Fruit fly (Drosophila melanogaster) whole organism, embryonic: Measurements from ENCODE around the gene CG1233.
A peak's percentile ranks its signal among the peaks of the same experiment; 100 is the strongest.

ENCODE experiments used
- Adf1 ChIP-seq: fragments of 200-800 bp; sonication (Bioruptor generic); IDR thresholded peaks from 2 replicates; pipeline ENCODE4 v1.3.6; 2022; ENCODE audit warnings: missing biosample characterization, missing genetic modification characterization
- BtbVII ChIP-seq: fragments of 200-800 bp; sonication (Bioruptor generic); optimal IDR thresholded peaks from 3 replicates; lab custom pipeline; 2017; ENCODE audit warnings: missing biosample characterization, mild to moderate bottlenecking, missing genetic modification characterization
- CG10267 ChIP-seq: fragments of 200-800 bp; sonication (Bioruptor generic); optimal IDR thresholded peaks from 2 replicates; lab custom pipeline; 2018; ENCODE audit warnings: missing biosample characterization, mild to moderate bottlenecking, missing genetic modification characterization, moderate library complexity
- CG11085 ChIP-seq: fragments of 200-800 bp; sonication (Bioruptor generic); IDR thresholded peaks from 2 replicates; pipeline ENCODE4 v1.3.6; 2022; ENCODE audit warnings: missing biosample characterization, missing genetic modification characterization
- CG11504 ChIP-seq: fragments of 200-800 bp; sonication (Bioruptor generic); optimal IDR thresholded peaks from 3 replicates; lab custom pipeline; 2019; ENCODE audit warnings: missing biosample characterization, mild to moderate bottlenecking, missing genetic modification characterization, moderate library complexity
- CG13775 ChIP-seq: fragments of 200-800 bp; sonication (Bioruptor generic); optimal IDR thresholded peaks from 3 replicates; lab custom pipeline; 2017; ENCODE audit warnings: missing biosample characterization, mild to moderate bottlenecking, missing genetic modification characterization
- CG14965 ChIP-seq: fragments of 200-800 bp; sonication (Bioruptor generic); optimal IDR thresholded peaks from 2 replicates; lab custom pipeline; 2016; ENCODE audit warnings: missing biosample characterization, missing genetic modification characterization, borderline replicate concordance
- CG15073 ChIP-seq: fragments of 200-800 bp; sonication (Bioruptor generic); optimal IDR thresholded peaks from 2 replicates; lab custom pipeline; 2016; ENCODE audit warnings: missing biosample characterization, missing genetic modification characterization
- CG17328 ChIP-seq: fragments of 200-800 bp; sonication (Bioruptor generic); IDR thresholded peaks from 2 replicates; pipeline ENCODE4 v1.3.6; 2022; ENCODE audit warnings: missing biosample characterization, missing genetic modification characterization
- CG18011 ChIP-seq: fragments of 200-800 bp; sonication (Bioruptor generic); optimal IDR thresholded peaks from 2 replicates; lab custom pipeline; 2017; ENCODE audit warnings: missing biosample characterization, missing genetic modification characterization, mild to moderate bottlenecking, moderate library complexity, missing genotype
- CG2120 ChIP-seq: fragments of 200-800 bp; sonication (Bioruptor generic); optimal IDR thresholded peaks from 3 replicates; lab custom pipeline; 2016; ENCODE audit warnings: missing biosample characterization, missing genetic modification characterization
- CG2199 ChIP-seq: fragments of 200-800 bp; sonication (Bioruptor generic); IDR thresholded peaks from 3 replicates; pipeline ENCODE4 v1.3.6; 2022; ENCODE audit warnings: missing biosample characterization, missing genetic modification characterization
- CG2875 ChIP-seq: fragments of 200-800 bp; sonication (Bioruptor generic); optimal IDR thresholded peaks from 2 replicates; lab custom pipeline; 2017; ENCODE audit warnings: missing biosample characterization, mild to moderate bottlenecking, missing genetic modification characterization, missing genetic modification reagents
- CG4282 ChIP-seq: fragments of 200-800 bp; sonication (Bioruptor generic); optimal IDR thresholded peaks from 2 replicates; lab custom pipeline; 2016; ENCODE audit warnings: missing biosample characterization, missing genetic modification characterization
- CG6683 ChIP-seq: fragments of 200-800 bp; sonication (Bioruptor generic); optimal IDR thresholded peaks from 2 replicates; lab custom pipeline; 2017; ENCODE audit warnings: missing biosample characterization, mild to moderate bottlenecking, missing genetic modification characterization, missing genetic modification reagents
- CG6689 ChIP-seq: fragments of 200-800 bp; sonication (Bioruptor generic); IDR thresholded peaks from 2 replicates; pipeline ENCODE4 v1.3.6; 2022; ENCODE audit warnings: missing biosample characterization, missing genetic modification characterization
- CG7556 ChIP-seq: fragments of 200-800 bp; sonication (Bioruptor generic); optimal IDR thresholded peaks from 2 replicates; lab custom pipeline; 2017; ENCODE audit warnings: missing biosample characterization, mild to moderate bottlenecking, missing genetic modification characterization
- CG7928 ChIP-seq: fragments of 200-800 bp; sonication (Bioruptor generic); optimal IDR thresholded peaks from 2 replicates; lab custom pipeline; 2017; ENCODE audit warnings: missing biosample characterization, mild to moderate bottlenecking, missing genetic modification characterization
- CG8478 ChIP-seq: fragments of >200 bp; optimal IDR thresholded peaks from 2 replicates; lab custom pipeline; 2018
- CG8944 ChIP-seq: fragments of 200-800 bp; sonication (Bioruptor generic); optimal IDR thresholded peaks from 3 replicates; lab custom pipeline; 2016; ENCODE audit warnings: missing biosample characterization, missing genetic modification characterization
- E2f1 ChIP-seq: fragments of 200-800 bp; sonication (Bioruptor generic); IDR thresholded peaks from 2 replicates; pipeline ENCODE4 v1.3.6; 2022; ENCODE audit warnings: missing biosample characterization, missing genetic modification characterization
- ERR ChIP-seq: fragments of 200-800 bp; sonication (Bioruptor generic); optimal IDR thresholded peaks from 2 replicates; lab custom pipeline; 2016; ENCODE audit warnings: missing biosample characterization, missing genetic modification characterization
- Ets97D ChIP-seq: fragments of 200-800 bp; sonication (Bioruptor generic); optimal IDR thresholded peaks from 3 replicates; lab custom pipeline; 2016; ENCODE audit warnings: missing biosample characterization, missing genetic modification characterization
- Fer3 ChIP-seq: fragments of 200-800 bp; sonication (Bioruptor generic); optimal IDR thresholded peaks from 2 replicates; lab custom pipeline; 2018; ENCODE audit warnings: missing biosample characterization, mild to moderate bottlenecking, missing genetic modification characterization, moderate library complexity
- GATAe ChIP-seq: fragments of 200-800 bp; sonication (Bioruptor generic); conservative IDR thresholded peaks from 2 replicates; pipeline ENCODE4 v1.3.6; 2022; ENCODE audit warnings: missing biosample characterization, missing genetic modification characterization
- Hmx ChIP-seq: fragments of 200-800 bp; sonication (Bioruptor generic); optimal IDR thresholded peaks from 2 replicates; lab custom pipeline; 2016; ENCODE audit warnings: missing biosample characterization, missing genetic modification characterization
- Hr51 ChIP-seq, 2 experiments: fragments of 200-800 bp; sonication (Bioruptor generic); optimal IDR thresholded peaks; 2 replicates in 1 of 2; 3 replicates in 1 of 2; lab custom pipeline; 2016 to 2018; ENCODE audit warnings: missing biosample characterization in 2 of 2, missing genetic modification characterization in 2 of 2, mild to moderate bottlenecking in 1 of 2, moderate library complexity in 1 of 2
- Jarid2 ChIP-seq: fragments of 200-800 bp; sonication (Bioruptor generic); optimal IDR thresholded peaks from 3 replicates; lab custom pipeline; 2017; ENCODE audit warnings: mild to moderate bottlenecking, missing biosample characterization, missing genetic modification reagents, missing genetic modification characterization
- Pdp1 ChIP-seq, 2 experiments: fragments of 200-800 bp; sonication (Bioruptor generic); optimal IDR thresholded peaks; 3 replicates each; lab custom pipeline; 2016; ENCODE audit warnings: missing biosample characterization in 2 of 2, missing genetic modification characterization in 2 of 2, mild to moderate bottlenecking in 1 of 2, moderate library complexity in 1 of 2
- Ravus ChIP-seq: fragments of 200-800 bp; sonication (Bioruptor generic); IDR thresholded peaks from 2 replicates; pipeline ENCODE4 v1.3.6; 2022; ENCODE audit warnings: missing biosample characterization, missing genetic modification characterization
- al ChIP-seq: fragments of 200-800 bp; sonication (Bioruptor generic); IDR thresholded peaks from 2 replicates; pipeline ENCODE4 v1.3.6; 2022; ENCODE audit warnings: missing biosample characterization, missing genetic modification characterization
- ase ChIP-seq: fragments of 200-800 bp; sonication (Bioruptor generic); IDR thresholded peaks from 3 replicates; pipeline ENCODE4 v1.3.6; 2022; ENCODE audit warnings: missing biosample characterization, missing genetic modification characterization
- chinmo ChIP-seq: fragments of 200-800 bp; sonication (Bioruptor generic); IDR thresholded peaks from 4 replicates; pipeline ENCODE4 v1.3.6; 2022; ENCODE audit warnings: missing biosample characterization, missing genetic modification characterization; ENCODE audit not compliant: partially characterized antibody
- dmrt99B ChIP-seq: fragments of 200-800 bp; sonication (Bioruptor generic); optimal IDR thresholded peaks from 2 replicates; lab custom pipeline; 2018; ENCODE audit warnings: missing biosample characterization, mild to moderate bottlenecking, missing genetic modification characterization, moderate library complexity
- eve ChIP-seq, 2 experiments: fragments of >200 bp; optimal IDR thresholded peaks; 2 replicates each; lab custom pipeline; 2017; ENCODE audit warnings: missing biosample characterization in 2 of 2, missing genetic modification characterization in 2 of 2
- fd3F ChIP-seq: fragments of 200-800 bp; sonication (Bioruptor generic); optimal IDR thresholded peaks from 2 replicates; lab custom pipeline; 2018; ENCODE audit warnings: missing biosample characterization, mild to moderate bottlenecking, missing genetic modification characterization, moderate library complexity
- gcm2 ChIP-seq: fragments of 200-800 bp; sonication (Bioruptor generic); optimal IDR thresholded peaks from 2 replicates; lab custom pipeline; 2016; ENCODE audit warnings: missing biosample characterization, missing genetic modification characterization
- h ChIP-seq: fragments of >200 bp; optimal IDR thresholded peaks from 2 replicates; lab custom pipeline; 2017
- ham ChIP-seq: fragments of 200-800 bp; sonication (Bioruptor generic); IDR thresholded peaks from 2 replicates; pipeline ENCODE4 v1.3.6; 2022; ENCODE audit warnings: missing biosample characterization, missing genetic modification characterization
- knrl ChIP-seq: fragments of 200-800 bp; sonication (Bioruptor generic); IDR thresholded peaks from 3 replicates; pipeline ENCODE4 v1.3.6; 2022; ENCODE audit warnings: missing biosample characterization, missing genetic modification characterization; ENCODE audit not compliant: partially characterized antibody
- lov ChIP-seq, 2 experiments: fragments of 200-800 bp in 1 of 2; fragments of >200 bp in 1 of 2; sonication (Bioruptor generic) in 1 of 2; IDR thresholded peaks in 1 of 2; optimal IDR thresholded peaks in 1 of 2; 2 replicates in 1 of 2; 3 replicates in 1 of 2; pipeline versions ENCODE4 v1.3.6 to Lab custom; 2017 to 2022; ENCODE audit warnings: missing biosample characterization in 1 of 2, missing genetic modification characterization in 1 of 2
- luna ChIP-seq: fragments of 200-800 bp; sonication (Bioruptor generic); optimal IDR thresholded peaks from 2 replicates; lab custom pipeline; 2016; ENCODE audit warnings: missing biosample characterization, missing genetic modification characterization
- org-1 ChIP-seq: fragments of 200-800 bp; sonication (Bioruptor generic); optimal IDR thresholded peaks from 2 replicates; lab custom pipeline; 2017; ENCODE audit warnings: missing biosample characterization, missing genetic modification characterization
- repo ChIP-seq: fragments of 200-800 bp; sonication (Bioruptor generic); optimal IDR thresholded peaks from 2 replicates; lab custom pipeline; 2016; ENCODE audit warnings: missing biosample characterization, missing genetic modification characterization
- schlank ChIP-seq: fragments of 200-800 bp; sonication (Bioruptor generic); optimal IDR thresholded peaks from 2 replicates; lab custom pipeline; 2018; ENCODE audit warnings: missing biosample characterization, mild to moderate bottlenecking, missing genetic modification characterization
- sisA ChIP-seq: fragments of 200-800 bp; sonication (Bioruptor generic); IDR thresholded peaks from 2 replicates; pipeline ENCODE4 v1.3.6; 2022; ENCODE audit warnings: missing biosample characterization, missing genetic modification characterization
- sna ChIP-seq: fragments of 200-800 bp; sonication (Bioruptor generic); IDR thresholded peaks from 2 replicates; pipeline ENCODE4 v1.3.6; 2022; ENCODE audit warnings: missing biosample characterization, missing genetic modification characterization; ENCODE audit not compliant: partially characterized antibody
- stwl ChIP-seq: fragments of 200-800 bp; sonication (Bioruptor generic); optimal IDR thresholded peaks from 3 replicates; lab custom pipeline; 2018; ENCODE audit warnings: missing biosample characterization, mild to moderate bottlenecking, missing genetic modification characterization, moderate library complexity
- tgo ChIP-seq: fragments of 200-800 bp; sonication (Bioruptor generic); IDR thresholded peaks from 3 replicates; pipeline ENCODE4 v1.3.6; 2022; ENCODE audit warnings: missing biosample characterization, missing genetic modification characterization

Gene CG1233

DNA sequence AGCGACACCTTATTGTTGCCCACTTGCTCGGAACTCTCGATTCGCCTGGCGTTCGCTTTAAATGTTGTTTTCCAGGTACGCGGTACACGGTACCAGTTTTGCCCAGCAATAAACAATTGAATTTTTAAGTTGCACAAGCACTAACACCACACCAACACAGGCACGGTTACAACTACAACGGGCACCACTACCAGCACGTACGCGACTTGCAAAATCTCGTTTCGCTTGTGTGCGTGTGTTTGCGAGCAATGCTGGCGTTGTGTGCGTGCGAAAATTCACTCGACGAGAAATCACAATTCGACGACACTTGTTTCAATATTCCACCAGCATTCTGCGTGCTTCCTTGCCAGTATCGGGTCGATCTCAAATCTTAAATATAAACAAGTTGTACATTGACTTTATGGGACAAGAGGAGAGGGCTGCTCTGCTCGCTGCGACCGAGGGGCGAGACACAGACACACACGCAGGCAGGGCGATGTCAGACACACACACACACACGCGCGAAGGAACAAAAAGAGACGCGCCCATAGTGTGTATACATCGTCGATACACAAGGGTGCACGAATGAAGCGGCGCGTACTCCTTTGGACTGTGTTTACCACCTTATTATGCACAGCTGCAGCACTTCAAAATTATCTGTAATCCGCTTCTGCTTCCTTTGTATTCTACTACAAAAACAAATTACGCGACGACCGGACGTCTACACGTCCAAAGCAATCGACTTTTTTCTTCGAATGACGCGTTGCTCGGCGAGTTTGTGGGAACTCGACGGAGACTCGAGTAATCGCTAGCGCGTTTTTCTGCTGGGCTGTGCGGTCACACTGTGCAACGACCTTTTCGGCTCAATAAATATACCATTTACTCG lies 41.9 kb upstream of the CG1233 start, which contains the start of gene fwd (continued):
- TF ChIP-seq CG15073 (GFP tag; lab: Kevin White, UChicago) (no peak), CG6689 (GFP tag; lab: Robert Waterston, UW) (no peak), CG6683 (GFP tag; lab: Kevin White, UChicago) (peak; percentile 20), org-1 (GFP tag; lab: Kevin White, UChicago) (no peak), CG2199 (GFP tag; lab: Robert Waterston, UW) (peak; percentile 40; the same call in 1 of the 3 replicates), ase (GFP tag; lab: Robert Waterston, UW) (no peak), ERR (GFP tag; lab: Kevin White, UChicago) (peak; percentile 32), stwl (tag; lab: Kevin White, UChicago) (peak; percentile 67), Hmx (GFP tag; lab: Kevin White, UChicago) (no peak), eve (GFP tag; optimal IDR thresholded peaks at IDR 0.05; lab: Kevin White, UChicago) (no peak), GATAe (GFP tag; lab: Robert Waterston, UW) (no peak), chinmo (GFP tag; lab: Robert Waterston, UW) (peak; percentile 84; the same call in 2 of the 4 replicates), CG2875 (GFP tag; lab: Kevin White, UChicago) (peak; percentile 22), Fer3 (tag; lab: Kevin White, UChicago) (peak; percentile 8), CG11085 (GFP tag; lab: Robert Waterston, UW) (no peak), CG2120 (GFP tag; lab: Kevin White, UChicago) (no peak), CG10267 (tag; lab: Kevin White, UChicago) (peak; percentile 65), al (GFP tag; lab: Robert Waterston, UW) (no peak), CG7556 (peak; percentile 19), CG7928 (peak; percentile 11), E2f1 (no peak), CG8944 (GFP tag; lab: Kevin White, UChicago) (no peak), lov (optimal IDR thresholded peaks at IDR 0.05; lab: Kevin White, UChicago) (no peak), lov (GFP tag; IDR thresholded peaks at IDR 0.05; lab: Robert Waterston, UW) (no peak), Pdp1 (GFP tag; optimal IDR thresholded peaks at IDR 0.05; lab: Kevin White, UChicago) (peak in 1 of 2 experiments; percentile 82), CG8478 (lab: Kevin White, UChicago) (peak; percentile 78), luna (GFP tag; lab: Kevin White, UChicago) (no peak), sisA (GFP tag; lab: Robert Waterston, UW) (no peak), CG11504 (tag; lab: Kevin White, UChicago) (no peak), tgo (no peak), CG14965 (GFP tag; lab: Kevin White, UChicago) (no peak), dmrt99B (tag; lab: Kevin White, UChicago) (no peak), Ravus (GFP tag; lab: Robert Waterston, UW) (no peak), CG17328 (GFP tag; lab: Robert Waterston, UW) (no peak), repo (no peak), BtbVII (GFP tag; lab: Kevin White, UChicago) (peak; percentile 73), gcm2 (GFP tag; lab: Kevin White, UChicago) (no peak), sna (GFP tag; lab: Robert Waterston, UW) (peak; percentile 24; the same call in 1 of the 2 replicates), schlank (tag; lab: Kevin White, UChicago) (peak; percentile 17), CG4282 (peak; percentile 63), Ets97D (GFP tag; lab: Kevin White, UChicago) (peak; percentile 88), Adf1 (GFP tag; lab: Robert Waterston, UW) (peak; percentile 88), h (no peak), CG18011 (GFP tag; lab: Kevin White, UChicago) (no peak), Hr51 (GFP tag; optimal IDR thresholded peaks at IDR 0.05; lab: Kevin White, UChicago) (peak in 1 of 2 experiments; percentile 54), Jarid2 (GFP tag; lab: Kevin White, UChicago) (peak; percentile 90), ham (GFP tag; lab: Robert Waterston, UW) (no peak), knrl (GFP tag; lab: Robert Waterston, UW) (peak; percentile 58; the same call in 2 of the 3 replicates), fd3F (GFP tag; lab: Kevin White, UChicago) (no peak), CG13775 (no peak)
